Worm (Caenorhabditis elegans) whole organism, early embryonic: Measurements from ENCODE around the gene srj-7.

ENCODE experiments used
- B0310.2 ChIP-seq: sonication (generic microtip); optimal IDR thresholded peaks from 2 replicates; lab custom pipeline; 2016; ENCODE audit warnings: mild to moderate bottlenecking, missing genetic modification characterization, missing compliant biosample characterization
- F13C5.2 ChIP-seq: sonication (generic microtip); optimal IDR thresholded peaks from 2 replicates; lab custom pipeline; 2017; ENCODE audit warnings: mild to moderate bottlenecking, missing genetic modification characterization, inconsistent platforms, missing compliant biosample characterization
- aly-1 ChIP-seq: sonication (generic microtip); optimal IDR thresholded peaks from 2 replicates; lab custom pipeline; 2016; ENCODE audit warnings: missing genetic modification characterization, missing compliant biosample characterization
- ama-1 ChIP-seq: fragments of 150-350 bp; optimal IDR thresholded peaks from 2 replicates; lab custom pipeline; 2014
- ceh-13 ChIP-seq: fragments of 200-800 bp; sonication (Bioruptor generic); optimal IDR thresholded peaks from 2 replicates; lab custom pipeline; 2018; ENCODE audit warnings: mild to moderate bottlenecking, missing genetic modification characterization, missing compliant biosample characterization
- ceh-36 ChIP-seq: sonication (generic microtip); optimal IDR thresholded peaks from 2 replicates; lab custom pipeline; 2016; ENCODE audit warnings: missing genetic modification characterization, inconsistent platforms, missing compliant biosample characterization
- flt-1 ChIP-seq: fragments of 200-800 bp; sonication (Bioruptor generic); IDR thresholded peaks from 2 replicates; pipeline ENCODE4 v1.3.6; 2022; ENCODE audit warnings: missing genetic modification characterization, missing compliant biosample characterization
- hmg-4 ChIP-seq: fragments of 200-800 bp; sonication (Bioruptor generic); optimal IDR thresholded peaks from 2 replicates; lab custom pipeline; 2018; ENCODE audit warnings: mild to moderate bottlenecking, missing genetic modification characterization, missing compliant biosample characterization
- hnd-1 ChIP-seq: sonication (generic microtip); optimal IDR thresholded peaks from 2 replicates; lab custom pipeline; 2016; ENCODE audit warnings: missing genetic modification characterization, missing compliant biosample characterization
- scrt-1 ChIP-seq: fragments of 200-800 bp; sonication (Bioruptor generic); IDR thresholded peaks from 2 replicates; pipeline ENCODE4 v1.3.6; 2022; ENCODE audit warnings: missing genetic modification characterization, missing compliant biosample characterization
- tbx-37 ChIP-seq: fragments of 200-800 bp; sonication (Bioruptor generic); conservative IDR thresholded peaks from 2 replicates; pipeline ENCODE4 v1.3.6; 2022; ENCODE audit warnings: missing genetic modification reagents, missing genetic modification characterization, missing compliant biosample characterization

DNA sequence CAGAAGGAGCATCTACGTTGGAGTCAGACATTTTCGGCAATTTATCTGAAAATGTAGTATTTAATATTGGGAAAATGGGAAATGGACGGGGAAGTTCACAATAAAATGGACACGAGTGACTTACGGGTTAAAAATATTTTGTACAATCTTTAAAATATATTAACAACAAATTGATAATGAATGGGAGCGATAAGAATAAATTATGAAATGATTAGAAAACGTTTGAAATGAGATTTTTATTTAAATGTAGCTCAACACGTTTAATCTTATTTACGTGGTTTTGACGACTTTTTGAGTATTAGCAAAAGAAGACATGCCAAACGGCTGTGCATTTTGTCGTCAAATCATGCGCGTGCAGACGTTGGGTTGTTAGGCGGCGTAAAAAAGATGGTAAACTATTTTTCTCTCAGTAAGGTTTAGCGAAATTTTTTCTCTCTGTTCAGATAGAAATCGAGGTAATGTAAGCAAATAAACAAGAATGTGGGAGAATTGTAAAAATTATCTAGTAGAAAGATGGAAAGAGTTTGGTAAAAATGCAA, 33.4 kb downstream of the srj-7 start, which contains the start of gene fbxa-64:
- TF ChIP-seq B0310.2 (tag; lab: Kevin White, UChicago) (no peak), tbx-37 (GFP tag; lab: Robert Waterston, UW) (no peak), ceh-36 (tag; lab: Kevin White, UChicago) (no peak), ama-1 (lab: Kevin White, UChicago) (no peak), flt-1 (GFP tag; lab: Robert Waterston, UW) (no peak), scrt-1 (GFP tag; lab: Robert Waterston, UW) (no peak), hmg-4 (no peak), F13C5.2 (tag; lab: Kevin White, UChicago) (no peak), hnd-1 (no peak), aly-1 (tag; lab: Kevin White, UChicago) (no peak), ceh-13 (GFP tag; lab: Kevin White, UChicago) (no peak)
